Fruit fly (Drosophila melanogaster) whole organism, embryonic: ENCODE results near the gene CG2182.
A peak's percentile ranks its signal among the peaks of the same experiment; 100 is the strongest.

Experiments used
- Ada2b ChIP-seq: fragments of 200-800 bp; sonication (Bioruptor generic); IDR thresholded peaks from 2 replicates; pipeline ENCODE4 v1.3.6; 2022; ENCODE audit warnings: missing biosample characterization, missing genetic modification characterization
- CG12155 ChIP-seq: fragments of 200-800 bp; sonication (Bioruptor generic); optimal IDR thresholded peaks from 3 replicates; lab custom pipeline; 2016; ENCODE audit warnings: missing biosample characterization, missing genetic modification characterization
- CG12299 ChIP-seq: fragments of 200-800 bp; sonication (Bioruptor generic); optimal IDR thresholded peaks from 2 replicates; lab custom pipeline; 2018; ENCODE audit warnings: missing biosample characterization, mild to moderate bottlenecking, missing genetic modification characterization
- CG17568 ChIP-seq: fragments of 200-800 bp; sonication (Bioruptor generic); optimal IDR thresholded peaks from 2 replicates; lab custom pipeline; 2018; ENCODE audit warnings: missing biosample characterization, mild to moderate bottlenecking, missing genetic modification characterization, moderate library complexity
- CG17829 ChIP-seq: fragments of 200-800 bp; optimal IDR thresholded peaks from 2 replicates; lab custom pipeline; 2019; ENCODE audit warnings: missing biosample characterization, mild to moderate bottlenecking, missing genetic modification characterization, moderate library complexity
- CG33557 ChIP-seq: fragments of 200-800 bp; sonication (Bioruptor generic); optimal IDR thresholded peaks from 2 replicates; lab custom pipeline; 2019; ENCODE audit warnings: missing biosample characterization, mild to moderate bottlenecking, missing genetic modification characterization, moderate library complexity
- CG34224 ChIP-seq: fragments of 200-800 bp; sonication (Bioruptor generic); IDR thresholded peaks from 3 replicates; pipeline ENCODE4 v1.3.6; 2022; ENCODE audit warnings: missing biosample characterization, missing genetic modification characterization; ENCODE audit not compliant: partially characterized antibody
- CG4424 ChIP-seq: fragments of 200-800 bp; sonication (Bioruptor generic); optimal IDR thresholded peaks from 3 replicates; lab custom pipeline; 2016; ENCODE audit warnings: missing biosample characterization, missing genetic modification characterization
- CG6791 ChIP-seq: fragments of 200-800 bp; sonication (Bioruptor generic); IDR thresholded peaks from 3 replicates; pipeline ENCODE4 v1.3.6; 2022; ENCODE audit warnings: missing biosample characterization, missing genetic modification characterization; ENCODE audit not compliant: partially characterized antibody
- CG9817 ChIP-seq: fragments of 200-800 bp; sonication (Bioruptor generic); optimal IDR thresholded peaks from 2 replicates; lab custom pipeline; 2018; ENCODE audit warnings: missing biosample characterization, mild to moderate bottlenecking, missing genetic modification characterization, moderate library complexity
- CTCF ChIP-seq: fragments of 200-800 bp; sonication (Bioruptor generic); optimal IDR thresholded peaks from 2 replicates; lab custom pipeline; 2017; ENCODE audit warnings: missing biosample characterization, mild to moderate bottlenecking, missing genetic modification characterization, moderate library complexity
- CrebB ChIP-seq: fragments of 200-800 bp; sonication (Bioruptor generic); optimal IDR thresholded peaks from 3 replicates; lab custom pipeline; 2018; ENCODE audit warnings: missing biosample characterization, mild to moderate bottlenecking, missing genetic modification characterization
- Dbx ChIP-seq: fragments of 200-800 bp; sonication (Bioruptor generic); IDR thresholded peaks from 3 replicates; pipeline ENCODE4 v1.3.6; 2022; ENCODE audit warnings: missing biosample characterization, missing genetic modification characterization
- Dip2 ChIP-seq: fragments of 200-800 bp; sonication (Bioruptor generic); IDR thresholded peaks from 2 replicates; pipeline ENCODE4 v1.3.6; 2022; ENCODE audit warnings: missing biosample characterization, missing genetic modification characterization
- Ets65A ChIP-seq: fragments of 200-800 bp; sonication (Bioruptor generic); peaks from one replicate; lab custom pipeline; 2016; ENCODE audit warnings: missing biosample characterization, missing genetic modification characterization
- Fer3 ChIP-seq: fragments of 200-800 bp; sonication (Bioruptor generic); optimal IDR thresholded peaks from 2 replicates; lab custom pipeline; 2018; ENCODE audit warnings: missing biosample characterization, mild to moderate bottlenecking, missing genetic modification characterization, moderate library complexity
- Gsc ChIP-seq: fragments of 200-800 bp; sonication (Bioruptor generic); IDR thresholded peaks from 2 replicates; pipeline ENCODE4 v1.3.6; 2022; ENCODE audit warnings: missing biosample characterization, missing genetic modification characterization
- Hr39 ChIP-seq: fragments of >200 bp; optimal IDR thresholded peaks from 2 replicates; lab custom pipeline; 2017
- NFAT ChIP-seq: fragments of 200-800 bp; sonication (Bioruptor generic); IDR thresholded peaks from 2 replicates; pipeline ENCODE4 v1.3.6; 2022; ENCODE audit warnings: missing biosample characterization, missing genetic modification characterization
- Ssrp ChIP-seq: fragments of 200-800 bp; sonication (Bioruptor generic); optimal IDR thresholded peaks from 2 replicates; lab custom pipeline; 2018; ENCODE audit warnings: missing biosample characterization, mild to moderate bottlenecking, missing genetic modification characterization, moderate library complexity
- Xbp1 ChIP-seq: fragments of 200-800 bp; sonication (Bioruptor generic); optimal IDR thresholded peaks from 3 replicates; lab custom pipeline; 2016; ENCODE audit warnings: missing biosample characterization, mild to moderate bottlenecking, missing genetic modification characterization
- al ChIP-seq: fragments of 200-800 bp; sonication (Bioruptor generic); IDR thresholded peaks from 2 replicates; pipeline ENCODE4 v1.3.6; 2022; ENCODE audit warnings: missing biosample characterization, missing genetic modification characterization
- btn ChIP-seq: fragments of 200-800 bp; sonication (Bioruptor generic); optimal IDR thresholded peaks from 2 replicates; lab custom pipeline; 2016; ENCODE audit warnings: missing biosample characterization, missing genetic modification characterization
- cg ChIP-seq: fragments of 200-800 bp; sonication (Bioruptor generic); optimal IDR thresholded peaks from 3 replicates; lab custom pipeline; 2019; ENCODE audit warnings: missing biosample characterization, mild to moderate bottlenecking, missing genetic modification characterization, moderate library complexity
- croc ChIP-seq: fragments of 200-800 bp; sonication (Bioruptor generic); conservative IDR thresholded peaks from 3 replicates; pipeline ENCODE4 v1.3.6; 2022; ENCODE audit warnings: missing biosample characterization, missing genetic modification characterization
- da ChIP-seq: fragments of 200-800 bp; sonication (Bioruptor generic); optimal IDR thresholded peaks from 2 replicates; lab custom pipeline; 2016; ENCODE audit warnings: missing biosample characterization, missing genetic modification characterization
- dati ChIP-seq: fragments of 200-800 bp; sonication (Bioruptor generic); IDR thresholded peaks from 2 replicates; pipeline ENCODE4 v1.3.6; 2022; ENCODE audit warnings: missing biosample characterization, missing genetic modification characterization
- dimm ChIP-seq: fragments of 200-800 bp; sonication (Bioruptor generic); IDR thresholded peaks from 2 replicates; pipeline ENCODE4 v1.3.6; 2022; ENCODE audit warnings: missing biosample characterization, missing genetic modification characterization
- ems ChIP-seq: fragments of 200-800 bp; sonication (Bioruptor generic); optimal IDR thresholded peaks from 3 replicates; lab custom pipeline; 2016; ENCODE audit warnings: missing biosample characterization, missing genetic modification characterization
- fd3F ChIP-seq: fragments of 200-800 bp; sonication (Bioruptor generic); optimal IDR thresholded peaks from 2 replicates; lab custom pipeline; 2018; ENCODE audit warnings: missing biosample characterization, mild to moderate bottlenecking, missing genetic modification characterization, moderate library complexity
- hth ChIP-seq: fragments of >200 bp; optimal IDR thresholded peaks from 2 replicates; lab custom pipeline; 2017; ENCODE audit warnings: inconsistent platforms
- insv ChIP-seq, 2 experiments: fragments of 200-800 bp; sonication (Bioruptor generic); optimal IDR thresholded peaks; 3 replicates each; lab custom pipeline; 2016 to 2018; ENCODE audit warnings: missing biosample characterization in 2 of 2, missing genetic modification characterization in 2 of 2
- jumu ChIP-seq: fragments of 200-800 bp; sonication (Bioruptor generic); optimal IDR thresholded peaks from 3 replicates; lab custom pipeline; 2016; ENCODE audit warnings: missing biosample characterization, missing genetic modification characterization
- kah ChIP-seq: fragments of 200-800 bp; sonication (Bioruptor generic); optimal IDR thresholded peaks from 2 replicates; lab custom pipeline; 2018; ENCODE audit warnings: missing biosample characterization, mild to moderate bottlenecking, missing genetic modification characterization
- kni ChIP-seq: fragments of 200-800 bp; sonication (Bioruptor generic); optimal IDR thresholded peaks from 3 replicates; lab custom pipeline; 2017; ENCODE audit warnings: mild to moderate bottlenecking, missing biosample characterization, missing genetic modification reagents, missing genetic modification characterization
- lbe ChIP-seq: fragments of 200-800 bp; sonication (Bioruptor generic); optimal IDR thresholded peaks from 2 replicates; lab custom pipeline; 2016; ENCODE audit warnings: missing biosample characterization, mild to moderate bottlenecking, missing genetic modification characterization
- lola ChIP-seq, 3 experiments: fragments of >200 bp in 2 of 3; fragments of 200-800 bp in 1 of 3; sonication (Bioruptor generic) in 1 of 3; optimal IDR thresholded peaks; 2 replicates each; lab custom pipeline; 2017 to 2019; ENCODE audit warnings: missing biosample characterization in 3 of 3, missing genetic modification characterization in 3 of 3, mild to moderate bottlenecking in 1 of 3, moderate library complexity in 1 of 3
- nerfin-2 ChIP-seq: fragments of 200-800 bp; sonication (Bioruptor generic); IDR thresholded peaks from 2 replicates; pipeline ENCODE4 v1.3.6; 2022; ENCODE audit warnings: missing biosample characterization, missing genetic modification characterization; ENCODE audit not compliant: partially characterized antibody
- pros ChIP-seq: fragments of 200-800 bp; sonication (Bioruptor generic); optimal IDR thresholded peaks from 3 replicates; lab custom pipeline; 2019; ENCODE audit warnings: missing biosample characterization, mild to moderate bottlenecking, missing genetic modification characterization, moderate library complexity
- salm ChIP-seq: fragments of 200-800 bp; sonication (Bioruptor generic); optimal IDR thresholded peaks from 2 replicates; lab custom pipeline; 2018; ENCODE audit warnings: missing biosample characterization, mild to moderate bottlenecking, missing genetic modification characterization
- stc ChIP-seq: fragments of 200-800 bp; sonication (Bioruptor generic); IDR thresholded peaks from 2 replicates; pipeline ENCODE4 v1.3.6; 2022; ENCODE audit warnings: missing biosample characterization, missing genetic modification characterization

Gene CG2182

dm6 chr3R:5684550-5685118 lies 24.9 kb upstream of the CG2182 start (continued):
- TF ChIP-seq CG9817 (tag; lab: Kevin White, UChicago) (no peak), croc (GFP tag; lab: Robert Waterston, UW) (no peak), nerfin-2 (GFP tag; lab: Robert Waterston, UW) (no peak), insv (GFP tag; optimal IDR thresholded peaks at IDR 0.05; lab: Kevin White, UChicago) (peak in 1 of 2 experiments; percentile 25), Xbp1 (GFP tag; lab: Kevin White, UChicago) (no peak), salm (tag; lab: Kevin White, UChicago) (no peak), CG17829 (tag; lab: Kevin White, UChicago) (no peak), da (GFP tag; lab: Kevin White, UChicago) (no peak), CG33557 (GFP tag; lab: Kevin White, UChicago) (no peak), CG17568 (no peak), Gsc (GFP tag; lab: Robert Waterston, UW) (no peak), CTCF (GFP tag; lab: Kevin White, UChicago) (peak; percentile 79), stc (GFP tag; lab: Robert Waterston, UW) (no peak), NFAT (no peak), CG4424 (no peak), CrebB (no peak), pros (GFP tag; lab: Kevin White, UChicago) (no peak), CG12155 (GFP tag; lab: Kevin White, UChicago) (no peak), cg (GFP tag; lab: Kevin White, UChicago) (peak; percentile 85), btn (GFP tag; lab: Kevin White, UChicago) (no peak), al (GFP tag; lab: Robert Waterston, UW) (no peak), CG12299 (tag; lab: Kevin White, UChicago) (no peak), CG34224 (0 out of 3 replicates have a peak, but pooled peaks have one; percentile 33), hth (lab: Kevin White, UChicago) (no peak), lola (GFP tag; optimal IDR thresholded peaks at IDR 0.05; lab: Kevin White, UChicago) (no peak), ems (GFP tag; lab: Kevin White, UChicago) (no peak), CG6791 (GFP tag; lab: Robert Waterston, UW) (no peak), Ada2b (GFP tag; lab: Robert Waterston, UW) (no peak), Ets65A (GFP tag; lab: Kevin White, UChicago) (peak; percentile 48), dimm (GFP tag; lab: Robert Waterston, UW) (no peak), kni (GFP tag; lab: Kevin White, UChicago) (no peak), Fer3 (tag; lab: Kevin White, UChicago) (no peak), Ssrp (no peak), Dbx (no peak), Dip2 (GFP tag; lab: Robert Waterston, UW) (no peak), jumu (GFP tag; lab: Kevin White, UChicago) (no peak), Hr39 (no peak), fd3F (GFP tag; lab: Kevin White, UChicago) (no peak), lbe (GFP tag; lab: Kevin White, UChicago) (no peak), dati (GFP tag; lab: Robert Waterston, UW) (no peak), kah (GFP tag; lab: Kevin White, UChicago) (no peak)
